Fruit fly (Drosophila melanogaster) whole organism, prepupa: Measurements from ENCODE around the gene Axs.

Experiments used
- CG11762 ChIP-seq: fragments of 200-800 bp; sonication (Bioruptor generic); optimal IDR thresholded peaks from 3 replicates; lab custom pipeline; 2016; ENCODE audit warnings: missing biosample characterization, missing genetic modification characterization; ENCODE audit not compliant: insufficient read depth
- CG15336 ChIP-seq: fragments of 200-800 bp; sonication (Bioruptor generic); IDR thresholded peaks from 2 replicates; pipeline ENCODE4 v1.3.6; 2022; ENCODE audit warnings: missing biosample characterization, missing genetic modification characterization
- Eip75B ChIP-seq: fragments of 200-800 bp; sonication (Bioruptor generic); optimal IDR thresholded peaks from 3 replicates; lab custom pipeline; 2016; ENCODE audit warnings: missing biosample characterization, missing genetic modification characterization
- Ets21C ChIP-seq: fragments of 200-800 bp; sonication (Bioruptor generic); optimal IDR thresholded peaks from 3 replicates; lab custom pipeline; 2016; ENCODE audit warnings: missing biosample characterization, missing genetic modification characterization
- Gug ChIP-seq: fragments of 200-800 bp; sonication (Bioruptor generic); IDR thresholded peaks from 2 replicates; pipeline ENCODE4 v1.3.6; 2022; ENCODE audit warnings: missing biosample characterization, missing genetic modification characterization
- Hr38 ChIP-seq: sonication (Bioruptor generic); optimal IDR thresholded peaks from 2 replicates; lab custom pipeline; 2016; ENCODE audit warnings: missing biosample characterization, missing genetic modification characterization
- Lpt ChIP-seq: fragments of 200-800 bp; sonication (Bioruptor generic); optimal IDR thresholded peaks from 3 replicates; lab custom pipeline; 2016; ENCODE audit warnings: missing biosample characterization, missing genetic modification characterization
- OdsH ChIP-seq: fragments of 200-800 bp; sonication (Bioruptor generic); optimal IDR thresholded peaks from 3 replicates; lab custom pipeline; 2016; ENCODE audit warnings: missing biosample characterization, missing genetic modification characterization
- Sox14 ChIP-seq: fragments of 200-800 bp; sonication (Bioruptor generic); optimal IDR thresholded peaks from 3 replicates; lab custom pipeline; 2016; ENCODE audit warnings: missing biosample characterization, missing genetic modification characterization
- fkh ChIP-seq: fragments of 200-800 bp; sonication (Bioruptor generic); optimal IDR thresholded peaks from 3 replicates; lab custom pipeline; 2017; ENCODE audit warnings: missing biosample characterization, mild to moderate bottlenecking, missing genetic modification characterization, moderate library complexity
- topi ChIP-seq: fragments of 200-800 bp; sonication (Bioruptor generic); optimal IDR thresholded peaks from 3 replicates; lab custom pipeline; 2016; ENCODE audit warnings: missing biosample characterization, missing genetic modification characterization
- vri ChIP-seq: fragments of 200-800 bp; sonication (Bioruptor generic); optimal IDR thresholded peaks from 3 replicates; lab custom pipeline; 2016; ENCODE audit warnings: missing biosample characterization, mild to moderate bottlenecking, missing genetic modification characterization

DNA sequence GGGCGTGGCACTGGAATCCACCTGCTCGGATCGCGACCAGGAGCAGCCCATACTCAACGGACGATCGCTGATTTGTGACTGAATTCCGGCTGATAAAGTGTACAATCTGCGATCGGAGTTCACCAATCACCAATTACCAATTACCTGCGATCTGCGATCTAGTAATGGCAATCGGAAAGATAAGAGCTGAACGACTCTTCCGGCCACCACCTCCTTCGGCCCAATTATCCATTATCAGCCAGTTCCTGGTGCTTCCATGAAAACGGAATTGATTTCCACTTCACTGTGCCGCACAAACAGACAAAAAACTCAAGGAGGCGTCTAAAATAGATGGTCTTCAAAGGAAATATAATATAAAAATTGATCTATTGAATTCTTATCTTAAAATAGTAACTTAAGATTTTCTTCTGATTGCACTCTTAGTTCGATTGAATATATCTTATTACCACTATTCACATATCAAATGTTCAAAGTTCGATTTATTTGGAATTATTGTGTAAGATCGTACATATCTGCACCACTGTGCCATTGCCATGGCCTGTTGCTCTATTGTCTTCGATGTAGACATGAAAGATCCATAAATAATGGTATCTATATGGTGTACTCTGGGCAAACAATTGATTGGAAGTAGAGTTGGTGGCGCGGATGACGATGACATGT is 19.2 kb downstream of the Axs start, which contains the start of gene CG15865:
- TF ChIP-seq Eip75B (GFP tag; lab: Kevin White, UChicago) (no peak), CG11762 (GFP tag; lab: Kevin White, UChicago) (no peak), CG15336 (GFP tag; lab: Robert Waterston, UW) (no peak), Sox14 (GFP tag; lab: Kevin White, UChicago) (no peak), Lpt (GFP tag; lab: Kevin White, UChicago) (no peak), Hr38 (GFP tag; lab: Kevin White, UChicago) (no peak), Gug (GFP tag; lab: Robert Waterston, UW) (no peak), Ets21C (GFP tag; lab: Kevin White, UChicago) (no peak), vri (GFP tag; lab: Kevin White, UChicago) (no peak), fkh (GFP tag; lab: Kevin White, UChicago) (peak; percentile 7), topi (GFP tag; lab: Kevin White, UChicago) (no peak), OdsH (GFP tag; lab: Kevin White, UChicago) (no peak)
